Worm (Caenorhabditis elegans) whole organism, L4 larva: Measurements from ENCODE around the gene sra-7.

ENCODE experiments used
- F37D6.2 ChIP-seq: sonication (generic microtip); optimal IDR thresholded peaks from 2 replicates; lab custom pipeline; 2016; ENCODE audit warnings: mild to moderate bottlenecking, missing genetic modification characterization, missing compliant biosample characterization
- R02D3.7 ChIP-seq: fragments of 150-350 bp; sonication (generic microtip); optimal IDR thresholded peaks from 3 replicates; lab custom pipeline; 2014; ENCODE audit warnings: missing biosample characterization, missing genetic modification characterization
- ZK337.2 ChIP-seq: fragments of 200-800 bp; sonication (Bioruptor generic); IDR thresholded peaks from 2 replicates; pipeline ENCODE4 v1.3.6; 2022; ENCODE audit warnings: missing genetic modification reagents, missing genetic modification characterization, missing compliant biosample characterization
- aha-1 ChIP-seq: fragments of 150-350 bp; peaks from one replicate; lab custom pipeline; 2014; ENCODE audit warnings: missing biosample characterization, missing genetic modification characterization
- attf-4 ChIP-seq: sonication (generic microtip); optimal IDR thresholded peaks from 3 replicates; lab custom pipeline; 2017; ENCODE audit warnings: missing biosample characterization, missing genetic modification characterization
- ceh-28 ChIP-seq: fragments of 150-350 bp; optimal IDR thresholded peaks from 2 replicates; lab custom pipeline; 2014; ENCODE audit warnings: missing biosample characterization, missing genetic modification reagents, missing genetic modification characterization
- ceh-32 ChIP-seq: sonication (generic microtip); optimal IDR thresholded peaks from 2 replicates; lab custom pipeline; 2016; ENCODE audit warnings: mild to moderate bottlenecking, missing genetic modification characterization, missing compliant biosample characterization; ENCODE audit not compliant: poor library complexity
- cey-2 ChIP-seq: sonication (generic microtip); optimal IDR thresholded peaks from 3 replicates; lab custom pipeline; 2017; ENCODE audit warnings: missing genetic modification characterization, mild to moderate bottlenecking, missing compliant biosample characterization, antibody characterized with exemption, borderline replicate concordance; ENCODE audit not compliant: insufficient read depth
- ctbp-1 ChIP-seq: fragments of 200-800 bp; sonication (Bioruptor generic); IDR thresholded peaks from 2 replicates; pipeline ENCODE4 v1.3.6; 2022; ENCODE audit warnings: missing genetic modification reagents, missing genetic modification characterization, missing compliant biosample characterization
- daf-16 ChIP-seq, 3 experiments: sonication (generic microtip); optimal IDR thresholded peaks; 2 replicates each; lab custom pipeline; 2016 to 2017; ENCODE audit warnings: missing genetic modification characterization in 3 of 3, missing genetic modification reagents in 3 of 3, mild to moderate bottlenecking in 2 of 3, missing compliant biosample characterization in 2 of 3, missing biosample characterization in 1 of 3, moderate library complexity in 1 of 3
- dmd-6 ChIP-seq: fragments of 200-800 bp; sonication (Bioruptor generic); IDR thresholded peaks from 2 replicates; pipeline ENCODE4 v1.3.6; 2022; ENCODE audit warnings: missing genetic modification reagents, missing genetic modification characterization, missing compliant biosample characterization
- dve-1 ChIP-seq: sonication (generic microtip); optimal IDR thresholded peaks from 2 replicates; lab custom pipeline; 2017; ENCODE audit warnings: antibody characterized with exemption, mild to moderate bottlenecking, missing genetic modification characterization, missing compliant biosample characterization; ENCODE audit not compliant: insufficient read depth
- egl-43 ChIP-seq: fragments of 200-800 bp; sonication (Bioruptor generic); IDR thresholded peaks from 2 replicates; pipeline ENCODE4 v1.3.6; 2022; ENCODE audit warnings: missing genetic modification reagents, missing genetic modification characterization, missing compliant biosample characterization
- fos-1 ChIP-seq: fragments of 150-350 bp; optimal IDR thresholded peaks from 2 replicates; lab custom pipeline; 2014; ENCODE audit warnings: missing biosample characterization, missing genetic modification characterization
- hif-1 ChIP-seq, 2 experiments: sonication (generic microtip); optimal IDR thresholded peaks; 2 replicates each; lab custom pipeline; 2016 to 2017; ENCODE audit warnings: missing compliant biosample characterization in 2 of 2, missing genetic modification characterization in 2 of 2, missing genetic modification reagents in 2 of 2, missing genotype in 2 of 2, mild to moderate bottlenecking in 1 of 2
- hlh-11 ChIP-seq: fragments of 200-800 bp; sonication (Bioruptor generic); optimal IDR thresholded peaks from 2 replicates; lab custom pipeline; 2018; ENCODE audit warnings: mild to moderate bottlenecking, missing genetic modification characterization, missing compliant biosample characterization
- hmg-1.1 ChIP-seq: fragments of 200-800 bp; sonication (Bioruptor generic); IDR thresholded peaks from 2 replicates; pipeline ENCODE4 v1.3.6; 2022; ENCODE audit warnings: missing genetic modification reagents, missing genetic modification characterization, missing compliant biosample characterization
- jun-1 ChIP-seq: fragments of 150-350 bp; optimal IDR thresholded peaks from 2 replicates; lab custom pipeline; 2014; ENCODE audit warnings: missing biosample characterization, missing genetic modification reagents, missing genetic modification characterization
- lin-1 ChIP-seq: fragments of 200-800 bp; sonication (Bioruptor generic); IDR thresholded peaks from 2 replicates; pipeline ENCODE4 v1.3.6; 2022; ENCODE audit warnings: missing genetic modification reagents, missing genetic modification characterization, missing compliant biosample characterization
- lsy-2 ChIP-seq, 2 experiments: fragments of 150-350 bp in 1 of 2; sonication (generic microtip) in 1 of 2; optimal IDR thresholded peaks; 2 replicates each; lab custom pipeline; 2014 to 2017; ENCODE audit warnings: missing biosample characterization in 2 of 2, missing genetic modification characterization in 2 of 2
- madf-5 ChIP-seq, 2 experiments: fragments of 200-800 bp; sonication (Bioruptor generic); IDR thresholded peaks; 2 replicates each; pipeline ENCODE4 v1.3.6; 2022; ENCODE audit warnings: missing compliant biosample characterization in 2 of 2, missing genetic modification characterization in 2 of 2
- mdl-1 ChIP-seq, 2 experiments: fragments of 150-350 bp in 1 of 2; sonication (generic microtip) in 1 of 2; optimal IDR thresholded peaks; 2 replicates each; lab custom pipeline; 2014 to 2017; ENCODE audit warnings: missing biosample characterization in 2 of 2, missing genetic modification characterization in 2 of 2
- mdt-29 ChIP-seq: fragments of 200-800 bp; sonication (Bioruptor generic); IDR thresholded peaks from 2 replicates; pipeline ENCODE4 v1.3.6; 2022; ENCODE audit warnings: missing genetic modification reagents, missing genetic modification characterization, missing compliant biosample characterization
- mep-1 ChIP-seq: fragments of 150-350 bp; sonication (generic microtip); optimal IDR thresholded peaks from 3 replicates; lab custom pipeline; 2014; ENCODE audit warnings: missing biosample characterization, missing genetic modification characterization
- mes-2 ChIP-seq: sonication (generic microtip); optimal IDR thresholded peaks from 2 replicates; lab custom pipeline; 2016; ENCODE audit warnings: missing genotype, mild to moderate bottlenecking, missing genetic modification characterization, missing compliant biosample characterization; ENCODE audit not compliant: poor library complexity, severe bottlenecking
- nhr-10 ChIP-seq: fragments of 150-350 bp; optimal IDR thresholded peaks from 2 replicates; lab custom pipeline; 2014; ENCODE audit warnings: missing biosample characterization, missing genetic modification characterization
- nhr-237 ChIP-seq: sonication (generic microtip); optimal IDR thresholded peaks from 2 replicates; lab custom pipeline; 2017; ENCODE audit warnings: missing biosample characterization, missing genetic modification characterization
- nhr-28 ChIP-seq: fragments of 150-350 bp; optimal IDR thresholded peaks from 2 replicates; lab custom pipeline; 2014; ENCODE audit warnings: missing biosample characterization, missing genetic modification characterization
- nhr-41 ChIP-seq: fragments of 200-800 bp; sonication (Bioruptor generic); IDR thresholded peaks from 2 replicates; pipeline ENCODE4 v1.3.6; 2022; ENCODE audit warnings: missing genetic modification reagents, missing genetic modification characterization, missing compliant biosample characterization
- nhr-48 ChIP-seq: sonication (generic microtip); optimal IDR thresholded peaks from 2 replicates; lab custom pipeline; 2016; ENCODE audit warnings: mild to moderate bottlenecking, missing genetic modification characterization, missing compliant biosample characterization
- nhr-76 ChIP-seq: fragments of 150-350 bp; optimal IDR thresholded peaks from 2 replicates; lab custom pipeline; 2014; ENCODE audit warnings: missing biosample characterization, missing genetic modification characterization
- pha-4 ChIP-seq, 2 experiments: fragments of 150-350 bp in 1 of 2; fragments of 200-800 bp in 1 of 2; sonication (Bioruptor generic) in 1 of 2; IDR thresholded peaks in 1 of 2; optimal IDR thresholded peaks in 1 of 2; 2 replicates each; pipeline versions ENCODE4 v1.3.6 to Lab custom; 2014 to 2022; ENCODE audit warnings: missing genetic modification characterization in 2 of 2, missing genetic modification reagents in 2 of 2, missing biosample characterization in 1 of 2, missing compliant biosample characterization in 1 of 2
- php-3 ChIP-seq: fragments of 200-800 bp; sonication (Bioruptor generic); IDR thresholded peaks from 2 replicates; pipeline ENCODE4 v1.3.6; 2022; ENCODE audit warnings: missing genetic modification reagents, missing genetic modification characterization, missing compliant biosample characterization
- pqm-1 ChIP-seq: sonication (generic microtip); optimal IDR thresholded peaks from 2 replicates; lab custom pipeline; 2017; ENCODE audit warnings: missing biosample characterization, missing genetic modification characterization
- sdz-12 ChIP-seq: fragments of 200-800 bp; sonication (Bioruptor generic); optimal IDR thresholded peaks from 2 replicates; lab custom pipeline; 2018; ENCODE audit warnings: mild to moderate bottlenecking, missing genetic modification characterization, missing compliant biosample characterization
- set-16 ChIP-seq: fragments of 200-800 bp; sonication (Bioruptor generic); IDR thresholded peaks from 2 replicates; pipeline ENCODE4 v1.3.6; 2022; ENCODE audit warnings: missing genetic modification reagents, missing genetic modification characterization, missing compliant biosample characterization
- skn-1 ChIP-seq: fragments of 150-350 bp; optimal IDR thresholded peaks from 2 replicates; lab custom pipeline; 2014; ENCODE audit warnings: missing biosample characterization, missing genetic modification characterization
- spr-3 ChIP-seq: fragments of 200-800 bp; sonication (Bioruptor generic); optimal IDR thresholded peaks from 2 replicates; lab custom pipeline; 2018; ENCODE audit warnings: mild to moderate bottlenecking, missing genetic modification characterization, missing compliant biosample characterization
- tra-1 ChIP-seq: fragments of 200-800 bp; sonication (Bioruptor generic); IDR thresholded peaks from 2 replicates; pipeline ENCODE4 v1.3.6; 2022; ENCODE audit warnings: missing genetic modification reagents, missing genetic modification characterization, missing compliant biosample characterization
- unc-62 ChIP-seq, 3 experiments: fragments of 150-350 bp in 1 of 3; sonication (generic microtip); optimal IDR thresholded peaks in 2 of 3; peaks in 1 of 3; 1 replicate in 1 of 3; 2 replicates in 2 of 3; lab custom pipeline; 2014 to 2017; ENCODE audit warnings: missing biosample characterization in 3 of 3, missing genetic modification characterization in 3 of 3, missing genetic modification reagents in 3 of 3, missing genotype in 1 of 3
- vab-7 ChIP-seq: fragments of 200-800 bp; sonication (Bioruptor generic); IDR thresholded peaks from 2 replicates; pipeline ENCODE4 v1.3.6; 2022; ENCODE audit warnings: missing genetic modification reagents, missing genetic modification characterization, missing compliant biosample characterization
- zfp-2 ChIP-seq: sonication (generic microtip); optimal IDR thresholded peaks from 2 replicates; lab custom pipeline; 2016; ENCODE audit warnings: mild to moderate bottlenecking, missing genetic modification characterization, missing compliant biosample characterization

sra-7 gene

DNA sequence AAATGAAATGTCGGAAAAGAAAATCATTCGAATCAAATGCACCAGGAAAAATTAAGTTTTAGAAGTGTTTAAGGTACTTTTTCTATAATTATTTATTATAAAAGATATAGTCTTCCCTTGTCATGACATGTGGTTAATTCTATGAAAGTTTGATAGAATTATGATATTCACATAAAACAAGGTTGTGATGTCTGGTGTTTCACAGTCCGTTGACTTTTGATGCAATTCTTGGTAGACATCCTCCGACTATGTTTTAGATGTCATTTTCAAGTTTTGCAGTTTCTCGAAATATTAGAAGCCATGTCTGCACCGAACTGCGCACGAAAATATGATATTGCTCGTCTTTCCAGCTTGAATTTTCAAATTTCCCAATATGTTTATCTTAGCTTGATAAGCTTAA lies at the start of gene sra-7:
TSS of gene sra-7 (plus strand) at position 301 of the 400 bp plus-strand sequence.
- TF ChIP-seq ZK337.2 = no peak
- TF ChIP-seq aha-1 (tag; lab: Kevin White, UChicago) = peak; percentile 8
- TF ChIP-seq, all 104 proteins: peak for 1

DNA sequence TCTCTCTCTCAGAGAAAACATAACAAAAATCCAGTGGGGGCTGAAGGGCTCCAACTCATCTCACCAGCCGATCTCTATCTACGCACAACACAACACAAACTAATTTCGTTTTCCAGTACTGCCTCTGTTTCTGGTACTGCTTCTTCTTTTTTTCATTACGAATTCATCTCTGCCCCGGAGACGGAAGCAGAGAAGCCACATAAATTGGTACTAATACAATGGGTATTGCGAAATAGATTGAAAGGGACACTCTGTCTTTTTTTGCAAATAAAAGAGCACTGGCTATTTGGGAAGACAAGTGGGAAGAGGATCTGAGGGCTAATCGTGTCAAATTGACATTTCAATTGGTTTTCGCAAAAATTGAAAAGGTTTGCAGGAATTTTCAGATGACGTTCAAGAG lies 47.2 kb upstream of the sra-7 start:
- TF ChIP-seq ctbp-1 (GFP tag; lab: Robert Waterston, UW) = peak; percentile 52; the same call in 1 of the 2 replicates
- no peak for TF ChIP-seq vab-7
- no peak for TF ChIP-seq pqm-1 (tag; lab: Kevin White, UChicago)
- peak in 1 of 2 experiments; percentile 14 for TF ChIP-seq lsy-2 (tag; optimal IDR thresholded peaks at IDR 0.05; lab: Kevin White, UChicago)
- peak; percentile 25 for TF ChIP-seq mep-1 (tag; lab: Kevin White, UChicago)

DNA sequence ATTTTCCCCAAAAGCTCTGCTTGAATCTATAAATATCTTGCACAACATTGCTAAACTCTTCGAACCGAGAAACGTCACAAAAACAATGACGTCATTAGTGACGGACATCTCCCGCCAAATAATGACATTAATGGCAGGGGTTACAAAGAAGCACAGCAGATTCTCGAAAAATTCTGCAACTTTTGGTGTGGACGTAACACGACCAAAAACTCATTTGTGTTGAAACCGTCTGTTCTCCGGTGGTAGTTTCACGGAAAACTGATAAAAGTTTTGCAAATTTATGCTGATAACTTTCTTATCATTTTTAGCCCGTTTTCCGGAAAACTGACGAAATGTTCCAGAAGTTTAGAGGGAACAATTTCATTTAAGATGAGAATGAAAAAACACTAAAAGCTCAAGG lies 45.9 kb upstream of the sra-7 start:
- peak; percentile 60 for TF ChIP-seq hlh-11
- no peak for TF ChIP-seq ctbp-1 (GFP tag; lab: Robert Waterston, UW)
- TF ChIP-seq nhr-28 = peak; percentile 45
- TF ChIP-seq set-16 (GFP tag; lab: Robert Waterston, UW) = no peak
- TF ChIP-seq pqm-1 (tag; lab: Kevin White, UChicago) = no peak
- TF ChIP-seq ceh-32 = no peak
- TF ChIP-seq mdt-29 (GFP tag; lab: Robert Waterston, UW) = 0 out of 2 replicates have a peak, but pooled peaks have one; percentile 25
- TF ChIP-seq dmd-6 (GFP tag; lab: Robert Waterston, UW) = peak; percentile 90
- no peak for TF ChIP-seq daf-16 (GFP tag; optimal IDR thresholded peaks at IDR 0.05; lab: Kevin White, UChicago)
- peak; percentile 31 for TF ChIP-seq daf-16 (tag; optimal IDR thresholded peaks at IDR 0.05; lab: Kevin White, UChicago)
- TF ChIP-seq dve-1 (tag; lab: Kevin White, UChicago) = peak; percentile 32
- TF ChIP-seq hmg-1.1 = no peak
- TF ChIP-seq sdz-12 (GFP tag; lab: Kevin White, UChicago) = no peak
- TF ChIP-seq spr-3 = no peak
- TF ChIP-seq skn-1 (tag; lab: Kevin White, UChicago) = no peak
- TF ChIP-seq lsy-2 (tag; optimal IDR thresholded peaks at IDR 0.05; lab: Kevin White, UChicago) = peak in 1 of 2 experiments; percentile 15
- TF ChIP-seq nhr-76 (tag; lab: Kevin White, UChicago) = no peak
- TF ChIP-seq attf-4 (tag; lab: Kevin White, UChicago) = no peak
- 0 out of 2 replicates have a peak, but pooled peaks have one; percentile 13 for TF ChIP-seq php-3
- TF ChIP-seq ceh-28 (tag; lab: Kevin White, UChicago) = no peak
- no peak for TF ChIP-seq unc-62 (GFP tag; optimal IDR thresholded peaks at IDR 0.05 in 1 of 2; lab: Kevin White, UChicago)
- no peak for TF ChIP-seq unc-62 (tag; optimal IDR thresholded peaks at IDR 0.05; lab: Kevin White, UChicago)
- TF ChIP-seq egl-43 = no peak
- no peak for TF ChIP-seq lin-1 (GFP tag; lab: Robert Waterston, UW)

DNA sequence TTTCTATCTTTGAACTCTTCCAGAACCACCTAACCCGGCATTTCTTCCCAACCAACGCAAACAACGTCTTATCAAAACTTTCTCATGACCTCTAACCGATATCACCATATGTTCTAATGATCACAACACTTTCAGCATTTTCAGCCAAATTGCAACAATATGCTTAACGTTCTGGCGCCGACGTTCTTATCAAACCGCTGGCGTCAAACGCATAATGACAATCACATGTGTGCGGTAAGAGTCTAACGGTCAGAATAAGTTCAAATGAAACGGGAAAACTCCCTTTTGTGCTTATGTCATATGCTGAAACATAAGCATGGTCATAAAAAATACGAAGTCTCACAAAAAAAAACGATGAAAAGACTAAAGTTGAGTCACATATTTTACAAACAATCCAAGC lies 43.6 kb upstream of the sra-7 start:
- TF ChIP-seq zfp-2 (tag; lab: Kevin White, UChicago) = no peak
- TF ChIP-seq nhr-237 (tag; lab: Kevin White, UChicago) = no peak
- TF ChIP-seq php-3 = peak; percentile 91
- TF ChIP-seq mes-2 = peak; percentile 52
- TF ChIP-seq jun-1 (tag; lab: Kevin White, UChicago) = peak; percentile 53
- TF ChIP-seq dmd-6 (GFP tag; lab: Robert Waterston, UW) = peak; percentile 98
- TF ChIP-seq lsy-2 (tag; optimal IDR thresholded peaks at IDR 0.05; lab: Kevin White, UChicago) = peak in 1 of 2 experiments; percentile 41
- TF ChIP-seq fos-1 (tag; lab: Kevin White, UChicago) = peak; percentile 82
- TF ChIP-seq nhr-10 = peak; percentile 24
- no peak for TF ChIP-seq vab-7
- TF ChIP-seq nhr-41 (GFP tag; lab: Robert Waterston, UW) = peak; percentile 86
- TF ChIP-seq R02D3.7 (tag; lab: Kevin White, UChicago) = no peak
- TF ChIP-seq nhr-28 = peak; percentile 92
- no peak for TF ChIP-seq madf-5 (GFP tag; IDR thresholded peaks at IDR 0.05; lab: Robert Waterston, UW)
- no peak for TF ChIP-seq pha-4 (GFP tag; IDR thresholded peaks at IDR 0.05; lab: Robert Waterston, UW)
- peak; percentile 44 for TF ChIP-seq pha-4 (tag; optimal IDR thresholded peaks at IDR 0.05; lab: Kevin White, UChicago)
- TF ChIP-seq tra-1 (GFP tag; lab: Robert Waterston, UW) = peak; percentile 88
- peak; percentile 96 for TF ChIP-seq dve-1 (tag; lab: Kevin White, UChicago)
- peak; percentile 81 for TF ChIP-seq pqm-1 (tag; lab: Kevin White, UChicago)
- TF ChIP-seq F37D6.2 (tag; lab: Kevin White, UChicago) = no peak
- peak in 1 of 2 experiments; percentile 25 for TF ChIP-seq mdl-1 (tag; optimal IDR thresholded peaks at IDR 0.05; lab: Kevin White, UChicago)
- peak; percentile 95 for TF ChIP-seq hlh-11
- TF ChIP-seq cey-2 (tag; lab: Kevin White, UChicago) = no peak
- TF ChIP-seq hif-1 (tag; optimal IDR thresholded peaks at IDR 0.05; lab: Kevin White, UChicago) = peak in 1 of 2 experiments; percentile 49
- peak; percentile 86 for TF ChIP-seq nhr-48 (tag; lab: Kevin White, UChicago)
